Fruit fly (Drosophila melanogaster) whole organism: ENCODE results near the gene CG14221.

Experiments
- CG8478 ChIP-seq: fragments of >200 bp; optimal IDR thresholded peaks from 2 replicates; lab custom pipeline; 2018; ENCODE audit warnings: inconsistent platforms
- Dll ChIP-seq: fragments of >200 bp; optimal IDR thresholded peaks from 2 replicates; lab custom pipeline; 2017
- EcR ChIP-seq, 2 experiments: fragments of >200 bp; optimal IDR thresholded peaks; 2 replicates each; lab custom pipeline; 2017; ENCODE audit warnings: missing biosample characterization in 2 of 2, missing genetic modification characterization in 2 of 2, missing genetic modification reagents in 2 of 2
- pan ChIP-seq: fragments of >200 bp; optimal IDR thresholded peaks from 2 replicates; lab custom pipeline; 2017
- psq ChIP-seq: fragments of >200 bp; optimal IDR thresholded peaks from 2 replicates; lab custom pipeline; 2017
- usp ChIP-seq: fragments of >200 bp; optimal IDR thresholded peaks from 2 replicates; lab custom pipeline; 2017; ENCODE audit warnings: missing biosample characterization, missing genetic modification characterization, mixed read lengths

- TF ChIP-seq usp (GFP tag; lab: Kevin White, UChicago) (no peak), EcR (GFP tag; optimal IDR thresholded peaks at IDR 0.05; lab: Kevin White, UChicago) (no peak), psq (lab: Kevin White, UChicago) (no peak), Dll (lab: Kevin White, UChicago) (no peak), pan (no peak), CG8478 (lab: Kevin White, UChicago) (peak; percentile 89)
Observed at dm6 chrX:19578908-19579647, 42.0 kb downstream of the CG14221 start.
